Worm (Caenorhabditis elegans) whole organism, young adult: ENCODE measurements around the gene C16D9.9.

Source experiments
- B0336.3 ChIP-seq: fragments of 200-800 bp; sonication (Bioruptor generic); IDR thresholded peaks from 2 replicates; pipeline ENCODE4 v1.3.6; 2022; ENCODE audit warnings: missing genetic modification characterization, missing compliant biosample characterization
- C17E4.6 ChIP-seq: fragments of 200-800 bp; sonication (Bioruptor generic); IDR thresholded peaks from 2 replicates; pipeline ENCODE4 v1.3.6; 2022; ENCODE audit warnings: missing genetic modification reagents, missing genetic modification characterization, missing compliant biosample characterization
- F39B2.1 ChIP-seq: fragments of 200-800 bp; sonication (Bioruptor generic); IDR thresholded peaks from 2 replicates; pipeline ENCODE4 v1.3.6; 2022; ENCODE audit warnings: missing genetic modification reagents, missing genetic modification characterization, missing compliant biosample characterization
- T07F8.4 ChIP-seq: sonication (generic microtip); optimal IDR thresholded peaks from 2 replicates; lab custom pipeline; 2016; ENCODE audit warnings: mild to moderate bottlenecking, missing genetic modification characterization, moderate library complexity, missing compliant biosample characterization
- Y95B8A.8 ChIP-seq: fragments of 200-800 bp; sonication (Bioruptor generic); IDR thresholded peaks from 2 replicates; pipeline ENCODE4 v1.3.6; 2022; ENCODE audit warnings: missing genetic modification reagents, missing genetic modification characterization, missing compliant biosample characterization
- ZK185.1 ChIP-seq: sonication (generic microtip); optimal IDR thresholded peaks from 2 replicates; lab custom pipeline; 2016; ENCODE audit warnings: mild to moderate bottlenecking, missing genetic modification characterization, missing compliant biosample characterization; ENCODE audit not compliant: poor library complexity, severe bottlenecking
- ama-1 ChIP-seq, 3 experiments: fragments of 150-350 bp in 1 of 3; sonication (generic microtip) in 2 of 3; optimal IDR thresholded peaks; 2 replicates each; lab custom pipeline; 2014 to 2018; ENCODE audit warnings: missing biosample characterization in 2 of 3, missing genetic modification characterization in 2 of 3, missing genetic modification reagents in 2 of 3
- atf-7 ChIP-seq: sonication (generic microtip); optimal IDR thresholded peaks from 2 replicates; lab custom pipeline; 2017; ENCODE audit warnings: mild to moderate bottlenecking, missing genetic modification characterization, missing compliant biosample characterization
- attf-5 ChIP-seq: fragments of 200-800 bp; sonication (Bioruptor generic); optimal IDR thresholded peaks from 2 replicates; lab custom pipeline; 2018; ENCODE audit warnings: mild to moderate bottlenecking, missing genetic modification characterization, missing compliant biosample characterization
- cebp-2 ChIP-seq: fragments of 200-800 bp; sonication (Bioruptor generic); IDR thresholded peaks from 2 replicates; pipeline ENCODE4 v1.3.6; 2022; ENCODE audit warnings: missing genetic modification characterization, missing compliant biosample characterization
- ceh-27 ChIP-seq: fragments of 200-800 bp; sonication (Bioruptor generic); optimal IDR thresholded peaks from 2 replicates; lab custom pipeline; 2018; ENCODE audit warnings: mild to moderate bottlenecking, missing genetic modification characterization, moderate library complexity, missing compliant biosample characterization
- ceh-79 ChIP-seq: sonication (generic microtip); optimal IDR thresholded peaks from 2 replicates; lab custom pipeline; 2017; ENCODE audit warnings: mild to moderate bottlenecking, missing genetic modification characterization, missing compliant biosample characterization
- die-1 ChIP-seq: sonication (generic microtip); optimal IDR thresholded peaks from 2 replicates; lab custom pipeline; 2016; ENCODE audit warnings: missing genotype, mild to moderate bottlenecking, missing genetic modification characterization, missing compliant biosample characterization
- dpff-1 ChIP-seq: sonication (generic microtip); optimal IDR thresholded peaks from 2 replicates; lab custom pipeline; 2017; ENCODE audit warnings: mild to moderate bottlenecking, missing genetic modification characterization, missing compliant biosample characterization
- him-1 ChIP-seq: sonication (generic microtip); optimal IDR thresholded peaks from 2 replicates; lab custom pipeline; 2016; ENCODE audit warnings: missing genotype, missing genetic modification reagents, missing genetic modification characterization, missing compliant biosample characterization
- hmg-20 ChIP-seq: fragments of 200-800 bp; sonication (Bioruptor generic); IDR thresholded peaks from 2 replicates; pipeline ENCODE4 v1.3.6; 2022; ENCODE audit warnings: missing genetic modification reagents, missing genetic modification characterization, missing compliant biosample characterization
- let-526 ChIP-seq: fragments of 200-800 bp; sonication (Bioruptor generic); IDR thresholded peaks from 2 replicates; pipeline ENCODE4 v1.3.6; 2022; ENCODE audit warnings: missing genetic modification reagents, missing genetic modification characterization, missing compliant biosample characterization
- lin-26 ChIP-seq: fragments of 200-800 bp; sonication (Bioruptor generic); IDR thresholded peaks from 2 replicates; pipeline ENCODE4 v1.3.6; 2022; ENCODE audit warnings: missing genetic modification reagents, missing genetic modification characterization, missing compliant biosample characterization
- madf-10 ChIP-seq: sonication (generic microtip); optimal IDR thresholded peaks from 2 replicates; lab custom pipeline; 2016; ENCODE audit warnings: mild to moderate bottlenecking, missing genetic modification characterization, missing compliant biosample characterization
- mcd-1 ChIP-seq: fragments of 200-800 bp; sonication (Bioruptor generic); IDR thresholded peaks from 2 replicates; pipeline ENCODE4 v1.3.6; 2022; ENCODE audit warnings: missing genetic modification reagents, missing genetic modification characterization, missing compliant biosample characterization
- nhr-80 ChIP-seq: sonication (generic microtip); optimal IDR thresholded peaks from 2 replicates; lab custom pipeline; 2016; ENCODE audit warnings: missing genetic modification characterization, missing compliant biosample characterization
- nhr-90 ChIP-seq: sonication (generic microtip); optimal IDR thresholded peaks from 2 replicates; lab custom pipeline; 2016; ENCODE audit warnings: missing genotype, mild to moderate bottlenecking, missing genetic modification characterization, missing compliant biosample characterization
- pbrm-1 ChIP-seq: fragments of 200-800 bp; sonication (Bioruptor generic); IDR thresholded peaks from 2 replicates; pipeline ENCODE4 v1.3.6; 2022; ENCODE audit warnings: missing genetic modification reagents, missing genetic modification characterization, missing compliant biosample characterization
- rpc-1 ChIP-seq, 2 experiments: fragments of 150-350 bp in 1 of 2; sonication (generic microtip) in 1 of 2; optimal IDR thresholded peaks; 2 replicates each; lab custom pipeline; 2014 to 2018; ENCODE audit warnings: missing biosample characterization in 1 of 2, missing genetic modification characterization in 1 of 2, missing genetic modification reagents in 1 of 2, missing genotype in 1 of 2
- sdz-38 ChIP-seq: sonication (generic microtip); optimal IDR thresholded peaks from 2 replicates; lab custom pipeline; 2016; ENCODE audit warnings: missing genotype, missing genetic modification characterization, missing compliant biosample characterization
- snpc-1.3 ChIP-seq: sonication (generic microtip); optimal IDR thresholded peaks from 2 replicates; lab custom pipeline; 2017; ENCODE audit warnings: missing genetic modification characterization, mild to moderate bottlenecking, missing compliant biosample characterization, antibody characterized with exemption, moderate library complexity, missing genotype, missing genetic modification reagents; ENCODE audit not compliant: insufficient read depth
- somi-1 ChIP-seq: fragments of 200-800 bp; sonication (Bioruptor generic); optimal IDR thresholded peaks from 2 replicates; lab custom pipeline; 2018; ENCODE audit warnings: mild to moderate bottlenecking, missing genetic modification characterization, missing compliant biosample characterization
- tbp1 ChIP-seq: fragments of 200-800 bp; sonication (Bioruptor generic); optimal IDR thresholded peaks from 2 replicates; lab custom pipeline; 2018; ENCODE audit warnings: mild to moderate bottlenecking, missing genetic modification characterization, missing compliant biosample characterization
- unc-130 ChIP-seq: sonication (generic microtip); optimal IDR thresholded peaks from 2 replicates; lab custom pipeline; 2016; ENCODE audit warnings: missing genetic modification reagents, missing genetic modification characterization, missing compliant biosample characterization
- ztf-3 ChIP-seq: fragments of 200-800 bp; sonication (Bioruptor generic); optimal IDR thresholded peaks from 2 replicates; lab custom pipeline; 2018; ENCODE audit warnings: mild to moderate bottlenecking, missing genetic modification characterization, missing compliant biosample characterization

Gene C16D9.9

DNA sequence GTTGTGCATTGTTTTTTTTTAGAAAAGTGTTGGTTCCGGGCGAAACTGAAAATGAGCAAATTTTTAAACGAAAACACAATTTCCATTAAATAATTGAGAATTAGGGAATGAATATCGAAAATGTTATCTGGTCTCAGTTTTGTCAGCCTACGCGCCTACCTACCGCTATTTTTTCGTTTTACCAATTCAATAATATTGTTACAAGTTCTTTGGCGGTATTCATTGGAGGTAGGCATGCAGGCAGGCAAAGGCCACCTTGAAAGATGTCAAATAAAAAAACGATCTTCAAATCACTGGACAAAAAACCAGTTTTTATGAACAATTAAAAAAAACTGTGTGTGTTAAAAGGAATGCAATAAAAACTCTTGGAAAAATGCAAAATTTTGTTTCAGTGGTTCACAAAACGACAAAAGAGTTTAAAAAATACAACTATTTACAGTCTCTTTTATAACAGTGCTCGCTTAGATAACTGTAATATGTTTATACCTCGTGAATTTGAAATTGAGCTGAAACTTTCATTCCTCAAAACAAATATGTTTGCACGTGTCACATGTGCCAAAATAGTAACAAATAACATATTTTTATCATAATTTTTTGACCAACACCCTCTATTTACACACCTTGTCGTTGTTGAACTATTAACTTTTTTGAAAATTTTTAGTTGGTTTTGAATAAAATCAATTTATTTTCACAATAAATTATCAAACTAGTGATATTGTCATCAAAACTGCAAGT is 40.6 kb downstream of the C16D9.9 start, which contains the start of gene W02D7.11:
Gene W02D7.11, minus strand, starts transcription at position 51 of the 735 bp plus-strand sequence.
- TF ChIP-seq nhr-90 (tag; lab: Kevin White, UChicago) = no peak
- TF ChIP-seq B0336.3 (GFP tag; lab: Robert Waterston, UW) = no peak
- no peak for TF ChIP-seq ztf-3
- TF ChIP-seq ceh-79 (tag; lab: Kevin White, UChicago) = no peak
- TF ChIP-seq pbrm-1 (GFP tag; lab: Robert Waterston, UW) = no peak
- no peak for TF ChIP-seq die-1 (tag; lab: Kevin White, UChicago)
- TF ChIP-seq madf-10 (tag; lab: Kevin White, UChicago) = no peak
- no peak for TF ChIP-seq ama-1 (optimal IDR thresholded peaks at IDR 0.05; lab: Kevin White, UChicago)
- TF ChIP-seq ama-1 (GFP tag; optimal IDR thresholded peaks at IDR 0.05; lab: Kevin White, UChicago) = no peak
- TF ChIP-seq F39B2.1 (GFP tag; lab: Robert Waterston, UW) = no peak
- no peak for TF ChIP-seq lin-26
- TF ChIP-seq him-1 = no peak
- no peak for TF ChIP-seq T07F8.4 (tag; lab: Kevin White, UChicago)
- no peak for TF ChIP-seq attf-5 (GFP tag; lab: Kevin White, UChicago)
- TF ChIP-seq mcd-1 = no peak
- no peak for TF ChIP-seq Y95B8A.8 (GFP tag; lab: Robert Waterston, UW)

DNA sequence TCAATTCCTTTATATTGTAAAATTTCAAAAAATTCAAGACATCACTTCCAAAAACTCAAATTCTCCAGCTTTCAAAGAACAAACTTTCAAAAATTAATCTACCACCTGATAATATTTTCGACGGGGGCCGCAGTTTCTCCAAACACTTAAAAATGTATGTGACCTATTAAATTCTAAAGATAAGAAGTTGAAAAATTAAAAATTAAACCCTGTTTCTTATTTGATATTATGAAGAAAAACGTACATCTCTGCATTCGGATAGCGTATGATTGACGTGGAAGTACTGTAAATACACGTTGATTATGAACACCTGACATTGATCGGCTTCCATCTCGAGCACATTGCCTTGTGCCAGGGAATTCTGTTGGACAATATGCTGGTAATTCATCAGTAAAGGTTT is 41.9 kb downstream of the C16D9.9 start:
- TF ChIP-seq nhr-80 (tag; lab: Kevin White, UChicago) = peak; percentile 59
- no peak for TF ChIP-seq ceh-27
- peak; percentile 24; the same call in 1 of the 2 replicates for TF ChIP-seq let-526 (GFP tag; lab: Robert Waterston, UW)
- TF ChIP-seq, all 124 proteins: peak for 2

DNA sequence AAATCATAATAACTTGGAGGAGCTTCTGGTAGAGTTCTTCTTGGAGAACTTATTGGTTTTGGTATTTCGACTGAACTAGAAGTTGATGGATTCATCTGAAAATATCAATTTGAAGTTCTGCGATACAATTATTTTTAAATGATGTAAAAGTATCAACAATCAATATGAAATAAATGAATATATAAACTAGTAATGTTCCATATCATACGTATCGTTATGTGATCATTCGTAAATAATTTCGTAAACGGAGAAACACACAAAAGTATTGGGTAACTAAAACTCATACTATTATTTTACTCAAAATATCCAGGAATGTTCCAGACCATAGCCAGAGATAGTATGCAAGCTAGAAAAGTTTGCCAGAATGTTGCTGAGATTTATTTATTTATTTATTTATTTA is 42.3 kb downstream of the C16D9.9 start, which contains the start of gene W02D7.8:
Gene W02D7.8, minus strand, starts transcription at position 101 of the 400 bp plus-strand sequence.
- TF ChIP-seq tbp1 (GFP tag; lab: Kevin White, UChicago) (no peak), rpc-1 (optimal IDR thresholded peaks at IDR 0.05; lab: Kevin White, UChicago) (no peak), rpc-1 (tag; optimal IDR thresholded peaks at IDR 0.05; lab: Kevin White, UChicago) (no peak), ZK185.1 (tag; lab: Kevin White, UChicago) (no peak), snpc-1.3 (tag; lab: Kevin White, UChicago) (no peak), C17E4.6 (GFP tag; lab: Robert Waterston, UW) (no peak), sdz-38 (no peak), cebp-2 (GFP tag; lab: Robert Waterston, UW) (no peak), somi-1 (GFP tag; lab: Kevin White, UChicago) (no peak), atf-7 (tag; lab: Kevin White, UChicago) (no peak), hmg-20 (GFP tag; lab: Robert Waterston, UW) (no peak)

DNA sequence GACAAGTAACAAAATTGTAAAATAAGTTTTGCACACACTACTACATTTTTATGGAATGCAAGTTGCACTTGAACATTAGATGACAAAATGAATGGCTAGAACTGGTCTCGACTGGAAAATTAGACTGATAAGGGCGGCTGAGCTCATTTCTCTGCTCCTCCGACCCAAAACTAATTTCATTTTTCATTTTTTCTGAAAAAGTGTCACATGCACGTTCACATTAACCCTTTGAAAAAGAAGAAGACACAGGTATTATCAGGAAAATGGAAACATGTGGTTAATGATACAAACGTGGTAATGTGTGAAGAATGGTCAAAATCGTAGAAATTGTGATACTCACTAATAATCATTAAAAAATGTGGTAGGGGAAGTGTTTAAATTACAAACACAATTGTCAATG is 43.0 kb downstream of the C16D9.9 start:
- TF ChIP-seq nhr-80 (tag; lab: Kevin White, UChicago) (peak; percentile 82), unc-130 (GFP tag; lab: Kevin White, UChicago) (no peak)

DNA sequence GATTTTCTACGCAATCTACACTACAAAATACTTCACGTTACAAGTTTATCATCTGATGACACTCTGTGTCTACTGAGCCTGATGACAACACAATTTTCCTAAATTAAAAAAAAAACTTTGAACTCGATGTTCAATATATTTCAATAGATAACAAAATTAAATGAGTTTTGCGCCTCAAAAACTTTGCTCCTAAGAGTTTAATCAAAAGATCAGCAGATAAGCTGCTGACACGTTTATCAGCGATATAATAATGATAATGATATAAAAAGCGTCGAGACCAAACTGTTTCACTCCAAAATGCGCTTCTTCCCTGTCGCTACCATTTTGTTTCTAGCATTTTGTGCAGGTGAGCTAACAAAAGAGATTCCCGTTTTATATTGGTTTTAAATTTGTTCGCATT is 43.6 kb downstream of the C16D9.9 start, which contains the start of gene clec-218:
Gene clec-218, plus strand, starts transcription at position 262 of the 400 bp plus-strand sequence.
- TF ChIP-seq dpff-1 = no peak
- TF ChIP-seq nhr-80 (tag; lab: Kevin White, UChicago) = peak; percentile 48
